Worm (Caenorhabditis elegans): Measurements from ENCODE around the gene C50B8.4.
A peak's percentile ranks its signal among the peaks of the same experiment; 100 is the strongest.

The C50B8.4 gene

ce11 chrV:13577463-13577862, 5.7 kb downstream of the C50B8.4 start:
- TF ChIP-seq ceh-19 (GFP tag; optimal IDR thresholded peaks at IDR 0.05), result no peak
- TF ChIP-seq K02D7.2 (tag; optimal IDR thresholded peaks at IDR 0.05), result no peak
- TF ChIP-seq unc-3 (GFP tag; conservative IDR thresholded peaks at IDR 0.05), result no peak
- no peak for TF ChIP-seq unc-3 (tag; optimal IDR thresholded peaks at IDR 0.05)
- no peak for TF ChIP-seq npax-4 (tag; optimal IDR thresholded peaks at IDR 0.05)
- no peak for TF ChIP-seq pax-1 (tag; optimal IDR thresholded peaks at IDR 0.05)
- no peak for TF ChIP-seq lim-6 (tag; optimal IDR thresholded peaks at IDR 0.05)
- no peak for TF ChIP-seq pat-9 (tag; optimal IDR thresholded peaks at IDR 0.05)
- TF ChIP-seq zip-5 (tag; optimal IDR thresholded peaks at IDR 0.05), result no peak
- no peak for TF ChIP-seq C38D4.7 (GFP tag; optimal IDR thresholded peaks at IDR 0.05)
- no peak for TF ChIP-seq fkh-10 (GFP tag; optimal IDR thresholded peaks at IDR 0.05)
- TF ChIP-seq ama-1 (optimal IDR thresholded peaks at IDR 0.05), result no peak
- no peak for TF ChIP-seq tbx-2 (tag; optimal IDR thresholded peaks at IDR 0.05)
- TF ChIP-seq sox-2 (GFP tag; IDR thresholded peaks at IDR 0.05), result no peak
- no peak for TF ChIP-seq unc-55 (GFP tag; optimal IDR thresholded peaks at IDR 0.05)
- TF ChIP-seq ets-4 (tag; optimal IDR thresholded peaks at IDR 0.05), result no peak
- no peak for TF ChIP-seq ref-2 (tag; optimal IDR thresholded peaks at IDR 0.05)
- TF ChIP-seq nhr-232 (tag; optimal IDR thresholded peaks at IDR 0.05), result no peak
- TF ChIP-seq fkh-6 (tag; optimal IDR thresholded peaks at IDR 0.05), result no peak

- TF ChIP-seq ceh-19 (GFP tag; optimal IDR thresholded peaks at IDR 0.05) (no peak), ttx-3 (tag; optimal IDR thresholded peaks at IDR 0.05) (no peak), unc-3 (GFP tag; conservative IDR thresholded peaks at IDR 0.05) (no peak), unc-3 (tag; optimal IDR thresholded peaks at IDR 0.05) (no peak), gmeb-2 (tag; optimal IDR thresholded peaks at IDR 0.05) (no peak), K02D7.2 (tag; optimal IDR thresholded peaks at IDR 0.05) (no peak)
Observed at ce11 chrV:13578637-13579036, 6.8 kb downstream of the C50B8.4 start, which contains the start of gene C50B8.6. C50B8.6 (plus strand) TSS chrV:13578972.

ce11 chrV:13580696-13581095, 8.9 kb downstream of the C50B8.4 start, which contains the start of gene C50B8.5:
C50B8.5 (plus strand) TSS chrV:13580968.
- no peak for TF ChIP-seq zip-5 (tag; optimal IDR thresholded peaks at IDR 0.05)
- peak; percentile 4 for TF ChIP-seq dve-1 (tag; optimal IDR thresholded peaks at IDR 0.05)

- TF ChIP-seq unc-86 (tag; optimal IDR thresholded peaks at IDR 0.05) (no peak), ceh-9 (tag; optimal IDR thresholded peaks at IDR 0.05) (no peak), lin-11 (tag; optimal IDR thresholded peaks at IDR 0.05) (no peak), ceh-45 (GFP tag; IDR thresholded peaks at IDR 0.05) (no peak), gmeb-2 (tag; optimal IDR thresholded peaks at IDR 0.05) (no peak), tbx-7 (tag; optimal IDR thresholded peaks at IDR 0.05) (no peak)
Observed at ce11 chrV:13584484-13584883, 12.7 kb downstream of the C50B8.4 start, which contains the start of gene F53F4.1. F53F4.1 (plus strand) TSS chrV:13584784.

- TF ChIP-seq tbx-2 (tag; optimal IDR thresholded peaks at IDR 0.05) (no peak), pqm-1 (tag; optimal IDR thresholded peaks at IDR 0.05) (no peak), ets-4 (tag; optimal IDR thresholded peaks at IDR 0.05) (no peak), ceh-14 (tag; optimal IDR thresholded peaks at IDR 0.05) (no peak), ceh-2 (tag; optimal IDR thresholded peaks at IDR 0.05) (no peak), madf-2 (tag; optimal IDR thresholded peaks at IDR 0.05) (no peak), fkh-6 (tag; optimal IDR thresholded peaks at IDR 0.05) (no peak), K09A11.1 (tag; optimal IDR thresholded peaks at IDR 0.05; ENCODE audit: insufficient read depth) (no peak), ceh-48 (tag; optimal IDR thresholded peaks at IDR 0.05) (no peak), pha-2 (tag; optimal IDR thresholded peaks at IDR 0.05) (no peak), unc-3 (GFP tag; conservative IDR thresholded peaks at IDR 0.05) (no peak), unc-3 (tag; optimal IDR thresholded peaks at IDR 0.05) (no peak), ceh-9 (tag; optimal IDR thresholded peaks at IDR 0.05) (no peak), elt-2 (tag; optimal IDR thresholded peaks at IDR 0.05) (no peak), hlh-8 (tag; optimal IDR thresholded peaks at IDR 0.05) (no peak), sox-4 (tag; optimal IDR thresholded peaks at IDR 0.05) (no peak), T23F11.4 (GFP tag; optimal IDR thresholded peaks at IDR 0.05) (no peak), pax-1 (tag; optimal IDR thresholded peaks at IDR 0.05) (no peak), ceh-45 (GFP tag; IDR thresholded peaks at IDR 0.05) (no peak)
Observed at ce11 chrV:13587902-13588301, 16.1 kb downstream of the C50B8.4 start, which contains the start of gene F53F4.17. F53F4.17 (plus strand) TSS chrV:13588202.

All from whole organism, late embryonic.